Worm (Caenorhabditis elegans) whole organism, L4 larva: Measurements from ENCODE around the gene zig-4.

ENCODE experiments used
- D1046.2 ChIP-seq: fragments of 200-800 bp; sonication (Bioruptor generic); IDR thresholded peaks from 2 replicates; pipeline ENCODE4 v1.3.6; 2022; ENCODE audit warnings: missing genetic modification characterization, missing compliant biosample characterization
- F37D6.2 ChIP-seq: sonication (generic microtip); optimal IDR thresholded peaks from 2 replicates; lab custom pipeline; 2016; ENCODE audit warnings: mild to moderate bottlenecking, missing genetic modification characterization, missing compliant biosample characterization
- F49E8.2 ChIP-seq: sonication (generic microtip); optimal IDR thresholded peaks from 2 replicates; lab custom pipeline; 2016; ENCODE audit warnings: missing compliant biosample characterization, mild to moderate bottlenecking, missing genetic modification characterization, borderline replicate concordance
- T26A8.4 ChIP-seq: fragments of 200-800 bp; sonication (Bioruptor generic); IDR thresholded peaks from 2 replicates; pipeline ENCODE4 v1.3.6; 2022; ENCODE audit warnings: missing genetic modification characterization, missing compliant biosample characterization
- Y5F2A.4 ChIP-seq: fragments of 200-800 bp; sonication (Bioruptor generic); optimal IDR thresholded peaks from 2 replicates; lab custom pipeline; 2018; ENCODE audit warnings: mild to moderate bottlenecking, missing genetic modification characterization, missing compliant biosample characterization
- aha-1 ChIP-seq: fragments of 150-350 bp; peaks from one replicate; lab custom pipeline; 2014; ENCODE audit warnings: missing biosample characterization, missing genetic modification characterization
- ceh-20 ChIP-seq: fragments of 200-800 bp; sonication (Bioruptor generic); IDR thresholded peaks from 2 replicates; pipeline ENCODE4 v1.3.6; 2022; ENCODE audit warnings: missing genetic modification reagents, missing genetic modification characterization, missing compliant biosample characterization
- ceh-28 ChIP-seq: fragments of 150-350 bp; optimal IDR thresholded peaks from 2 replicates; lab custom pipeline; 2014; ENCODE audit warnings: missing biosample characterization, missing genetic modification reagents, missing genetic modification characterization
- ceh-32 ChIP-seq: sonication (generic microtip); optimal IDR thresholded peaks from 2 replicates; lab custom pipeline; 2016; ENCODE audit warnings: mild to moderate bottlenecking, missing genetic modification characterization, missing compliant biosample characterization; ENCODE audit not compliant: poor library complexity
- ceh-62 ChIP-seq: sonication (generic microtip); optimal IDR thresholded peaks from 2 replicates; lab custom pipeline; 2017; ENCODE audit warnings: missing biosample characterization, missing genetic modification characterization
- ctbp-1 ChIP-seq: fragments of 200-800 bp; sonication (Bioruptor generic); IDR thresholded peaks from 2 replicates; pipeline ENCODE4 v1.3.6; 2022; ENCODE audit warnings: missing genetic modification reagents, missing genetic modification characterization, missing compliant biosample characterization
- dmd-6 ChIP-seq: fragments of 200-800 bp; sonication (Bioruptor generic); IDR thresholded peaks from 2 replicates; pipeline ENCODE4 v1.3.6; 2022; ENCODE audit warnings: missing genetic modification reagents, missing genetic modification characterization, missing compliant biosample characterization
- dmd-9 ChIP-seq: fragments of 200-800 bp; sonication (Bioruptor generic); IDR thresholded peaks from 2 replicates; pipeline ENCODE4 v1.3.6; 2022; ENCODE audit warnings: missing genetic modification reagents, missing genetic modification characterization, missing compliant biosample characterization
- dpl-1 ChIP-seq: fragments of 150-350 bp; optimal IDR thresholded peaks from 2 replicates; lab custom pipeline; 2014; ENCODE audit warnings: missing biosample characterization, missing genetic modification reagents, missing genetic modification characterization
- dve-1 ChIP-seq: sonication (generic microtip); optimal IDR thresholded peaks from 2 replicates; lab custom pipeline; 2017; ENCODE audit warnings: antibody characterized with exemption, mild to moderate bottlenecking, missing genetic modification characterization, missing compliant biosample characterization; ENCODE audit not compliant: insufficient read depth
- egl-43 ChIP-seq: fragments of 200-800 bp; sonication (Bioruptor generic); IDR thresholded peaks from 2 replicates; pipeline ENCODE4 v1.3.6; 2022; ENCODE audit warnings: missing genetic modification reagents, missing genetic modification characterization, missing compliant biosample characterization
- fkh-10 ChIP-seq: fragments of 150-350 bp; optimal IDR thresholded peaks from 2 replicates; lab custom pipeline; 2014; ENCODE audit warnings: missing biosample characterization, missing genetic modification reagents, missing genetic modification characterization
- fos-1 ChIP-seq: fragments of 150-350 bp; optimal IDR thresholded peaks from 2 replicates; lab custom pipeline; 2014; ENCODE audit warnings: missing biosample characterization, missing genetic modification characterization
- gei-8 ChIP-seq: fragments of 200-800 bp; sonication (Bioruptor generic); optimal IDR thresholded peaks from 2 replicates; lab custom pipeline; 2018; ENCODE audit warnings: mild to moderate bottlenecking, missing genetic modification characterization, missing compliant biosample characterization
- hif-1 ChIP-seq, 2 experiments: sonication (generic microtip); optimal IDR thresholded peaks; 2 replicates each; lab custom pipeline; 2016 to 2017; ENCODE audit warnings: missing compliant biosample characterization in 2 of 2, missing genetic modification characterization in 2 of 2, missing genetic modification reagents in 2 of 2, missing genotype in 2 of 2, mild to moderate bottlenecking in 1 of 2
- hlh-11 ChIP-seq: fragments of 200-800 bp; sonication (Bioruptor generic); optimal IDR thresholded peaks from 2 replicates; lab custom pipeline; 2018; ENCODE audit warnings: mild to moderate bottlenecking, missing genetic modification characterization, missing compliant biosample characterization
- hlh-30 ChIP-seq: sonication (generic microtip); optimal IDR thresholded peaks from 2 replicates; lab custom pipeline; 2017; ENCODE audit warnings: antibody characterized with exemption, mild to moderate bottlenecking, missing genetic modification characterization, missing compliant biosample characterization; ENCODE audit not compliant: insufficient read depth
- hmg-1.1 ChIP-seq: fragments of 200-800 bp; sonication (Bioruptor generic); IDR thresholded peaks from 2 replicates; pipeline ENCODE4 v1.3.6; 2022; ENCODE audit warnings: missing genetic modification reagents, missing genetic modification characterization, missing compliant biosample characterization
- lin-1 ChIP-seq: fragments of 200-800 bp; sonication (Bioruptor generic); IDR thresholded peaks from 2 replicates; pipeline ENCODE4 v1.3.6; 2022; ENCODE audit warnings: missing genetic modification reagents, missing genetic modification characterization, missing compliant biosample characterization
- lin-29 ChIP-seq: fragments of 200-800 bp; sonication (Bioruptor generic); IDR thresholded peaks from 2 replicates; pipeline ENCODE4 v1.3.6; 2022; ENCODE audit warnings: missing genetic modification reagents, missing genetic modification characterization, missing compliant biosample characterization
- lsy-2 ChIP-seq, 2 experiments: fragments of 150-350 bp in 1 of 2; sonication (generic microtip) in 1 of 2; optimal IDR thresholded peaks; 2 replicates each; lab custom pipeline; 2014 to 2017; ENCODE audit warnings: missing biosample characterization in 2 of 2, missing genetic modification characterization in 2 of 2
- madf-9 ChIP-seq: fragments of 200-800 bp; sonication (Bioruptor generic); conservative IDR thresholded peaks from 2 replicates; pipeline ENCODE4 v1.3.6; 2022; ENCODE audit warnings: missing genetic modification reagents, missing genetic modification characterization, missing compliant biosample characterization
- mdl-1 ChIP-seq, 2 experiments: fragments of 150-350 bp in 1 of 2; sonication (generic microtip) in 1 of 2; optimal IDR thresholded peaks; 2 replicates each; lab custom pipeline; 2014 to 2017; ENCODE audit warnings: missing biosample characterization in 2 of 2, missing genetic modification characterization in 2 of 2
- mdt-29 ChIP-seq: fragments of 200-800 bp; sonication (Bioruptor generic); IDR thresholded peaks from 2 replicates; pipeline ENCODE4 v1.3.6; 2022; ENCODE audit warnings: missing genetic modification reagents, missing genetic modification characterization, missing compliant biosample characterization
- mep-1 ChIP-seq: fragments of 150-350 bp; sonication (generic microtip); optimal IDR thresholded peaks from 3 replicates; lab custom pipeline; 2014; ENCODE audit warnings: missing biosample characterization, missing genetic modification characterization
- mes-2 ChIP-seq: sonication (generic microtip); optimal IDR thresholded peaks from 2 replicates; lab custom pipeline; 2016; ENCODE audit warnings: missing genotype, mild to moderate bottlenecking, missing genetic modification characterization, missing compliant biosample characterization; ENCODE audit not compliant: poor library complexity, severe bottlenecking
- nhr-11 ChIP-seq: fragments of 150-350 bp; optimal IDR thresholded peaks from 2 replicates; lab custom pipeline; 2014; ENCODE audit warnings: missing biosample characterization, missing genetic modification characterization
- nhr-28 ChIP-seq: fragments of 150-350 bp; optimal IDR thresholded peaks from 2 replicates; lab custom pipeline; 2014; ENCODE audit warnings: missing biosample characterization, missing genetic modification characterization
- nhr-42 ChIP-seq: fragments of 200-800 bp; sonication (Bioruptor generic); IDR thresholded peaks from 2 replicates; pipeline ENCODE4 v1.3.6; 2022; ENCODE audit warnings: missing genetic modification characterization, missing compliant biosample characterization
- nhr-48 ChIP-seq: sonication (generic microtip); optimal IDR thresholded peaks from 2 replicates; lab custom pipeline; 2016; ENCODE audit warnings: mild to moderate bottlenecking, missing genetic modification characterization, missing compliant biosample characterization
- nhr-77 ChIP-seq: fragments of 150-350 bp; optimal IDR thresholded peaks from 2 replicates; lab custom pipeline; 2014; ENCODE audit warnings: missing biosample characterization, missing genetic modification characterization
- php-3 ChIP-seq: fragments of 200-800 bp; sonication (Bioruptor generic); IDR thresholded peaks from 2 replicates; pipeline ENCODE4 v1.3.6; 2022; ENCODE audit warnings: missing genetic modification reagents, missing genetic modification characterization, missing compliant biosample characterization
- pqm-1 ChIP-seq: sonication (generic microtip); optimal IDR thresholded peaks from 2 replicates; lab custom pipeline; 2017; ENCODE audit warnings: missing biosample characterization, missing genetic modification characterization
- skn-1 ChIP-seq: fragments of 150-350 bp; optimal IDR thresholded peaks from 2 replicates; lab custom pipeline; 2014; ENCODE audit warnings: missing biosample characterization, missing genetic modification characterization
- tra-1 ChIP-seq: fragments of 200-800 bp; sonication (Bioruptor generic); IDR thresholded peaks from 2 replicates; pipeline ENCODE4 v1.3.6; 2022; ENCODE audit warnings: missing genetic modification reagents, missing genetic modification characterization, missing compliant biosample characterization
- unc-62 ChIP-seq, 3 experiments: fragments of 150-350 bp in 1 of 3; sonication (generic microtip); optimal IDR thresholded peaks in 2 of 3; peaks in 1 of 3; 1 replicate in 1 of 3; 2 replicates in 2 of 3; lab custom pipeline; 2014 to 2017; ENCODE audit warnings: missing biosample characterization in 3 of 3, missing genetic modification characterization in 3 of 3, missing genetic modification reagents in 3 of 3, missing genotype in 1 of 3
- vab-7 ChIP-seq: fragments of 200-800 bp; sonication (Bioruptor generic); IDR thresholded peaks from 2 replicates; pipeline ENCODE4 v1.3.6; 2022; ENCODE audit warnings: missing genetic modification reagents, missing genetic modification characterization, missing compliant biosample characterization
- zfp-2 ChIP-seq: sonication (generic microtip); optimal IDR thresholded peaks from 2 replicates; lab custom pipeline; 2016; ENCODE audit warnings: mild to moderate bottlenecking, missing genetic modification characterization, missing compliant biosample characterization
- zip-11 ChIP-seq: fragments of 200-800 bp; sonication (Bioruptor generic); IDR thresholded peaks from 2 replicates; pipeline ENCODE4 v1.3.6; 2022; ENCODE audit warnings: missing genetic modification characterization, missing compliant biosample characterization
- ztf-7 ChIP-seq: fragments of 150-350 bp; optimal IDR thresholded peaks from 2 replicates; lab custom pipeline; 2014; ENCODE audit warnings: missing biosample characterization, missing genetic modification characterization

The zig-4 gene

DNA sequence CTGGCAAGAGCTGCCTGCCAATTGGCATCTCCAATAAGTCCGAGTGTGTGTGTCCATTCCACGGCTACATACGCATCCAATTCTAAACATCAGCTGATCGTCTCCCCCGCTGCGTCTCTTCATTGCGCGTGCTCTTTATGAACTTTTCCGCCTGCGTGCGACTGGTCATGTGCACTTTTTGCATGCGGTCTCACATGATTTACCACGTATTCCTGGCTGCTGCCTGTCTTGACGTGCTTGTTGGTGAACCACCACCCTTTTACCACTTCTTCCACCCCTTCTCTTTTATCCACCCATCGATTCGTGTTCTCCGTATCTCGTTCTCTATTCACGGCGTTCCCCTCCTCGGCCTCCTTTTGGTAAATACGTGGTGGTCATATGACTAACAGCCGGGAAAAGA lies 26.3 kb downstream of the zig-4 start (continued):
- TF ChIP-seq vab-7 (GFP tag; lab: Robert Waterston, UW), result peak; percentile 40; the same call in 1 of the 2 replicates
- TF ChIP-seq mes-2 (tag; lab: Kevin White, UChicago), result peak; percentile 58
- TF ChIP-seq madf-9 (GFP tag; lab: Robert Waterston, UW), result 0 out of 2 replicates have a peak, but pooled peaks have one; percentile 48
- TF ChIP-seq ztf-7 (tag; lab: Kevin White, UChicago), result peak; percentile 61
- TF ChIP-seq lin-1 (GFP tag; lab: Robert Waterston, UW), result no peak
- peak; percentile 64; the same call in 1 of the 2 replicates for TF ChIP-seq T26A8.4 (GFP tag; lab: Robert Waterston, UW)
- TF ChIP-seq mdt-29 (GFP tag; lab: Robert Waterston, UW), result peak; percentile 88
- TF ChIP-seq tra-1 (GFP tag; lab: Robert Waterston, UW), result peak; percentile 77; the same call in 1 of the 2 replicates
- peak; percentile 92 for TF ChIP-seq dmd-6 (GFP tag; lab: Robert Waterston, UW)
- peak; percentile 25 for TF ChIP-seq ceh-28 (tag; lab: Kevin White, UChicago)
- no peak for TF ChIP-seq F49E8.2 (tag; lab: Kevin White, UChicago)
- peak in 1 of 2 experiments; percentile 80 for TF ChIP-seq lsy-2 (tag; optimal IDR thresholded peaks at IDR 0.05; lab: Kevin White, UChicago)
- TF ChIP-seq unc-62 (GFP tag; optimal IDR thresholded peaks at IDR 0.05 in 1 of 2; lab: Kevin White, UChicago), result peak in 1 of 2 experiments; percentile 99
- no peak for TF ChIP-seq unc-62 (tag; optimal IDR thresholded peaks at IDR 0.05; lab: Kevin White, UChicago)
- TF ChIP-seq nhr-28, result peak; percentile 63
- TF ChIP-seq egl-43 (GFP tag; lab: Robert Waterston, UW), result peak; percentile 82
- TF ChIP-seq F37D6.2 (tag; lab: Kevin White, UChicago), result peak; percentile 80
- peak; percentile 85 for TF ChIP-seq ceh-20 (GFP tag; lab: Robert Waterston, UW)
- TF ChIP-seq skn-1, result no peak
- TF ChIP-seq gei-8 (GFP tag; lab: Kevin White, UChicago), result peak; percentile 67
- TF ChIP-seq zip-11 (GFP tag; lab: Robert Waterston, UW), result no peak
- peak; percentile 99 for TF ChIP-seq hlh-30 (tag; lab: Kevin White, UChicago)
- TF ChIP-seq ctbp-1 (GFP tag; lab: Robert Waterston, UW), result peak; percentile 83
- peak; percentile 83 for TF ChIP-seq nhr-11 (tag; lab: Kevin White, UChicago)
- peak; percentile 82 for TF ChIP-seq mep-1 (tag; lab: Kevin White, UChicago)
- TF ChIP-seq zfp-2 (tag; lab: Kevin White, UChicago), result peak; percentile 34
- TF ChIP-seq ceh-32, result peak; percentile 56
- TF ChIP-seq nhr-42 (GFP tag; lab: Robert Waterston, UW), result no peak
- 0 out of 2 replicates have a peak, but pooled peaks have one; percentile 37 for TF ChIP-seq D1046.2 (GFP tag; lab: Robert Waterston, UW)
- TF ChIP-seq fkh-10, result peak; percentile 49
- TF ChIP-seq dpl-1 (GFP tag; lab: Kevin White, UChicago), result peak; percentile 38
- no peak for TF ChIP-seq ceh-62
- peak; percentile 78 for TF ChIP-seq php-3

DNA sequence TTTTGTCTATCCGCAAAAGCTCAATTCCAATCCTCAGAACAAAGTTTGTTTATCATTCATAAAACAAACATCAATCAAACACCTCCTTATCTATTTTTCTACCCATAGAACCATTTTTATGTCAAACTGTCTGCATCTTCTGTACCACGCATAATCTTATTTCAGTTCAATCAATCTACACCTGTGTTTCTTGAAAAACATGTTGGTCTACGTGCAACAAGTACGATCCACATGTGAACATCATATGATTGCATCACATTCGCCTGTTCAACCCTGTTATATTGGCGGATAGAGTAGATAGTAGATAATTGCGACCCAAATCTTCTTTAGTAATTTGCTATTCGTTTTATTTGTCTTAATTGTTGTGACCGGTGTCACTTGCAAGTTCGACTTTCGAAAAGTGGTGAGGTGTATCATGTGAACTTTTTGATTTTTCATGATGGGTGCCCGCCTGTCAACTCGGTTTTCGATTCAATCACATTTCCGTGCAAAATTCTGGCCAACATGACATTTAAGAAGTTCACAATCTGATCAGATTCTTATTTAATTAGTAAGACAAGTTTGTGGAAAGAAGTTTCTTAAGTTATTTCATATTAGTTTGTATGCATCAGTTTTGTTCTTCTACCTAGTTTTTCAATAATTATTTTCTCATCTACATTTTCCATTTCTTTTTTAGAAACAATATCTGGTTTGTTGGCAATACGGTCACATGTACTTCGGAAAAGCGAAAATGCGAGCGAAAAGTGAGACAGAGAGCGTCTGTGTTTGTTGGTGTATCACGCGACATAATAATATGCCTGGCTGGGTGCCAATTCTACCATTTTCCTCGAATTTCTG lies 27.2 kb downstream of the zig-4 start:
- peak; percentile 75 for TF ChIP-seq dve-1 (tag; lab: Kevin White, UChicago)
- peak; percentile 51 for TF ChIP-seq nhr-77 (tag; lab: Kevin White, UChicago)
- peak; percentile 9; the same call in 1 of the 2 replicates for TF ChIP-seq hmg-1.1
- TF ChIP-seq gei-8 (GFP tag; lab: Kevin White, UChicago), result no peak
- TF ChIP-seq skn-1, result no peak
- TF ChIP-seq nhr-48 (tag; lab: Kevin White, UChicago), result peak; percentile 55
- 0 out of 2 replicates have a peak, but pooled peaks have one; percentile 40 for TF ChIP-seq dmd-9 (GFP tag; lab: Robert Waterston, UW)
- peak; percentile 56; the same call in 1 of the 2 replicates for TF ChIP-seq mdt-29 (GFP tag; lab: Robert Waterston, UW)
- TF ChIP-seq hif-1 (tag; optimal IDR thresholded peaks at IDR 0.05; lab: Kevin White, UChicago), result peak in 1 of 2 experiments; percentile 89
- TF ChIP-seq pqm-1 (tag; lab: Kevin White, UChicago), result peak; percentile 2
- TF ChIP-seq mes-2 (tag; lab: Kevin White, UChicago), result no peak
- TF ChIP-seq hlh-11 (tag; lab: Kevin White, UChicago), result peak; percentile 53
- TF ChIP-seq fos-1 (tag; lab: Kevin White, UChicago), result no peak
- TF ChIP-seq unc-62 (GFP tag; optimal IDR thresholded peaks at IDR 0.05 in 1 of 2; lab: Kevin White, UChicago), result peak in 1 of 2 experiments; percentile 56
- no peak for TF ChIP-seq unc-62 (tag; optimal IDR thresholded peaks at IDR 0.05; lab: Kevin White, UChicago)
- TF ChIP-seq nhr-11 (tag; lab: Kevin White, UChicago), result peak; percentile 42
- no peak for TF ChIP-seq lin-29
- peak; percentile 99 for TF ChIP-seq aha-1 (tag; lab: Kevin White, UChicago)
- peak in 1 of 2 experiments; percentile 15 for TF ChIP-seq mdl-1 (tag; optimal IDR thresholded peaks at IDR 0.05; lab: Kevin White, UChicago)
- TF ChIP-seq Y5F2A.4 (GFP tag; lab: Kevin White, UChicago), result no peak
- TF ChIP-seq mep-1 (tag; lab: Kevin White, UChicago), result peak; percentile 37
- TF ChIP-seq dpl-1 (GFP tag; lab: Kevin White, UChicago), result peak; percentile 16
